Fruit fly (Drosophila melanogaster): ENCODE results near the gene Duba.

dm6 chr3L:11609153-11609809 lies at the start of gene Duba:
- no peak for TF ChIP-seq CG3919 (GFP tag; optimal IDR thresholded peaks at IDR 0.05)
- no peak for TF ChIP-seq Hr38 (GFP tag; optimal IDR thresholded peaks at IDR 0.05)
- TF ChIP-seq Sox102F (GFP tag; optimal IDR thresholded peaks at IDR 0.05), result no peak
- no peak for TF ChIP-seq CG6276 (GFP tag; optimal IDR thresholded peaks at IDR 0.05)
- TF ChIP-seq fd59A (GFP tag; optimal IDR thresholded peaks at IDR 0.05), result no peak
- no peak for TF ChIP-seq Met (GFP tag; optimal IDR thresholded peaks at IDR 0.05)
- TF ChIP-seq CG6163 (GFP tag; IDR thresholded peaks at IDR 0.05), result no peak; the same call in 2 of the 3 replicates
- TF ChIP-seq topi (GFP tag; optimal IDR thresholded peaks at IDR 0.05), result no peak
- no peak for TF ChIP-seq CG6854 (GFP tag; optimal IDR thresholded peaks at IDR 0.05)
- no peak for TF ChIP-seq eg (GFP tag; IDR thresholded peaks at IDR 0.05)
- TF ChIP-seq Hr4 (GFP tag; optimal IDR thresholded peaks at IDR 0.05), result no peak

Data from whole organism, prepupa.